Worm (Caenorhabditis elegans) whole organism, late embryonic: ENCODE results near the gene psmd-9.

Experiments used
- C08G9.2 ChIP-seq: sonication (generic microtip); optimal IDR thresholded peaks from 2 replicates; lab custom pipeline; 2016; ENCODE audit warnings: mild to moderate bottlenecking, missing genetic modification characterization, moderate library complexity, missing compliant biosample characterization
- C38D4.7 ChIP-seq: fragments of 200-800 bp; sonication (Bioruptor generic); optimal IDR thresholded peaks from 2 replicates; lab custom pipeline; 2018; ENCODE audit warnings: mild to moderate bottlenecking, missing genetic modification characterization, moderate library complexity, missing compliant biosample characterization
- F13H6.1 ChIP-seq: sonication (generic microtip); optimal IDR thresholded peaks from 2 replicates; lab custom pipeline; 2016; ENCODE audit warnings: missing genetic modification characterization, missing compliant biosample characterization
- K09A11.1 ChIP-seq: sonication (generic microtip); optimal IDR thresholded peaks from 2 replicates; lab custom pipeline; 2017; ENCODE audit warnings: antibody characterized with exemption, mild to moderate bottlenecking, missing genetic modification characterization, missing compliant biosample characterization; ENCODE audit not compliant: insufficient read depth
- T23F11.4 ChIP-seq: fragments of 200-800 bp; sonication (Bioruptor generic); optimal IDR thresholded peaks from 2 replicates; lab custom pipeline; 2018; ENCODE audit warnings: mild to moderate bottlenecking, missing genetic modification characterization, missing compliant biosample characterization
- Y22D7AL.16 ChIP-seq: sonication (generic microtip); optimal IDR thresholded peaks from 2 replicates; lab custom pipeline; 2016; ENCODE audit warnings: missing genetic modification characterization, missing compliant biosample characterization
- ahr-1 ChIP-seq: sonication (generic microtip); optimal IDR thresholded peaks from 2 replicates; lab custom pipeline; 2016; ENCODE audit warnings: missing genetic modification characterization, missing compliant biosample characterization
- ama-1 ChIP-seq: fragments of 150-350 bp; optimal IDR thresholded peaks from 2 replicates; lab custom pipeline; 2014
- ceh-14 ChIP-seq: sonication (generic microtip); optimal IDR thresholded peaks from 2 replicates; lab custom pipeline; 2016; ENCODE audit warnings: missing genotype, missing genetic modification characterization, missing compliant biosample characterization
- ceh-18 ChIP-seq: sonication (generic microtip); optimal IDR thresholded peaks from 2 replicates; lab custom pipeline; 2016; ENCODE audit warnings: missing genetic modification characterization, missing compliant biosample characterization
- ceh-19 ChIP-seq: fragments of 200-800 bp; sonication (Bioruptor generic); optimal IDR thresholded peaks from 2 replicates; lab custom pipeline; 2018; ENCODE audit warnings: mild to moderate bottlenecking, missing genetic modification characterization, missing compliant biosample characterization
- ceh-2 ChIP-seq: sonication (generic microtip); optimal IDR thresholded peaks from 2 replicates; lab custom pipeline; 2016; ENCODE audit warnings: missing genotype, missing genetic modification characterization, missing compliant biosample characterization
- ceh-22 ChIP-seq: sonication (generic microtip); optimal IDR thresholded peaks from 2 replicates; lab custom pipeline; 2017; ENCODE audit warnings: missing biosample characterization, missing genetic modification characterization
- ceh-24 ChIP-seq: sonication (generic microtip); optimal IDR thresholded peaks from 2 replicates; lab custom pipeline; 2016; ENCODE audit warnings: mild to moderate bottlenecking, missing genetic modification characterization, missing compliant biosample characterization
- ceh-31 ChIP-seq: sonication (generic microtip); optimal IDR thresholded peaks from 2 replicates; lab custom pipeline; 2016; ENCODE audit warnings: missing genetic modification characterization, missing compliant biosample characterization
- ceh-45 ChIP-seq: fragments of 200-800 bp; sonication (Bioruptor generic); IDR thresholded peaks from 2 replicates; pipeline ENCODE4 v1.3.6; 2022; ENCODE audit warnings: missing genetic modification reagents, missing genetic modification characterization, missing compliant biosample characterization
- ceh-48 ChIP-seq: sonication (generic microtip); optimal IDR thresholded peaks from 2 replicates; lab custom pipeline; 2016; ENCODE audit warnings: missing genetic modification characterization, inconsistent platforms, missing compliant biosample characterization
- che-1 ChIP-seq: sonication (generic microtip); optimal IDR thresholded peaks from 2 replicates; lab custom pipeline; 2016; ENCODE audit warnings: mild to moderate bottlenecking, missing genetic modification characterization, missing compliant biosample characterization
- dve-1 ChIP-seq: sonication (generic microtip); optimal IDR thresholded peaks from 2 replicates; lab custom pipeline; 2017; ENCODE audit warnings: antibody characterized with exemption, mild to moderate bottlenecking, missing genetic modification characterization, missing compliant biosample characterization
- elt-2 ChIP-seq: sonication (generic microtip); optimal IDR thresholded peaks from 2 replicates; lab custom pipeline; 2016; ENCODE audit warnings: missing genetic modification reagents, missing genetic modification characterization, missing compliant biosample characterization
- elt-4 ChIP-seq: sonication (generic microtip); optimal IDR thresholded peaks from 2 replicates; lab custom pipeline; 2016; ENCODE audit warnings: missing genetic modification characterization, missing compliant biosample characterization
- ets-4 ChIP-seq: sonication (generic microtip); optimal IDR thresholded peaks from 2 replicates; lab custom pipeline; 2016; ENCODE audit warnings: missing genetic modification characterization, missing compliant biosample characterization
- fax-1 ChIP-seq: sonication (generic microtip); optimal IDR thresholded peaks from 2 replicates; lab custom pipeline; 2016; ENCODE audit warnings: missing genotype, missing genetic modification characterization, missing compliant biosample characterization
- fkh-10 ChIP-seq: fragments of 150-350 bp; optimal IDR thresholded peaks from 2 replicates; lab custom pipeline; 2014; ENCODE audit warnings: missing biosample characterization, missing genetic modification reagents, missing genetic modification characterization
- gmeb-2 ChIP-seq: sonication (generic microtip); optimal IDR thresholded peaks from 2 replicates; lab custom pipeline; 2016; ENCODE audit warnings: missing genetic modification characterization, inconsistent platforms, missing compliant biosample characterization
- hlh-13 ChIP-seq: fragments of 200-800 bp; sonication (Bioruptor generic); optimal IDR thresholded peaks from 2 replicates; lab custom pipeline; 2018; ENCODE audit warnings: mild to moderate bottlenecking, missing genetic modification characterization, missing compliant biosample characterization
- hlh-6 ChIP-seq: sonication (generic microtip); optimal IDR thresholded peaks from 2 replicates; lab custom pipeline; 2016; ENCODE audit warnings: missing genotype, missing genetic modification characterization, missing compliant biosample characterization
- lim-6 ChIP-seq: sonication (generic microtip); optimal IDR thresholded peaks from 2 replicates; lab custom pipeline; 2016; ENCODE audit warnings: missing genetic modification characterization, missing compliant biosample characterization
- madf-2 ChIP-seq: sonication (generic microtip); optimal IDR thresholded peaks from 2 replicates; lab custom pipeline; 2017; ENCODE audit warnings: missing genetic modification characterization, missing compliant biosample characterization
- mec-3 ChIP-seq: sonication (generic microtip); optimal IDR thresholded peaks from 2 replicates; lab custom pipeline; 2016; ENCODE audit warnings: borderline replicate concordance, missing genetic modification characterization, missing compliant biosample characterization
- npax-4 ChIP-seq: sonication (generic microtip); optimal IDR thresholded peaks from 2 replicates; lab custom pipeline; 2016; ENCODE audit warnings: missing genetic modification characterization, missing compliant biosample characterization
- odd-2 ChIP-seq: sonication (generic microtip); optimal IDR thresholded peaks from 2 replicates; lab custom pipeline; 2017; ENCODE audit warnings: antibody characterized with exemption, mild to moderate bottlenecking, missing genetic modification characterization, missing compliant biosample characterization
- pag-3 ChIP-seq: sonication (generic microtip); optimal IDR thresholded peaks from 2 replicates; lab custom pipeline; 2016; ENCODE audit warnings: missing compliant biosample characterization, missing genetic modification characterization, borderline replicate concordance
- pat-9 ChIP-seq: fragments of 200-800 bp; sonication (Bioruptor generic); optimal IDR thresholded peaks from 2 replicates; lab custom pipeline; 2018; ENCODE audit warnings: mild to moderate bottlenecking, missing genetic modification characterization, moderate library complexity, missing compliant biosample characterization
- pax-1 ChIP-seq: fragments of 150-350 bp; optimal IDR thresholded peaks from 2 replicates; lab custom pipeline; 2014; ENCODE audit warnings: missing biosample characterization, missing genetic modification characterization
- pqm-1 ChIP-seq: sonication (generic microtip); optimal IDR thresholded peaks from 2 replicates; lab custom pipeline; 2016; ENCODE audit warnings: missing genetic modification characterization, missing compliant biosample characterization
- pros-1 ChIP-seq: fragments of 150-350 bp; optimal IDR thresholded peaks from 2 replicates; lab custom pipeline; 2014; ENCODE audit warnings: missing biosample characterization, missing genetic modification reagents, missing genetic modification characterization
- rnt-1 ChIP-seq: sonication (generic microtip); optimal IDR thresholded peaks from 2 replicates; lab custom pipeline; 2016; ENCODE audit warnings: missing genetic modification characterization, missing compliant biosample characterization
- sdc-2 ChIP-seq: sonication (generic microtip); optimal IDR thresholded peaks from 2 replicates; lab custom pipeline; 2016; ENCODE audit warnings: missing genotype, missing genetic modification characterization, missing compliant biosample characterization
- sox-2 ChIP-seq: fragments of 200-800 bp; sonication (Bioruptor generic); IDR thresholded peaks from 2 replicates; pipeline ENCODE4 v1.3.6; 2022; ENCODE audit warnings: missing genetic modification reagents, missing genetic modification characterization, missing compliant biosample characterization
- syd-9 ChIP-seq: sonication (generic microtip); optimal IDR thresholded peaks from 2 replicates; lab custom pipeline; 2016; ENCODE audit warnings: mild to moderate bottlenecking, missing genetic modification characterization, moderate library complexity, missing compliant biosample characterization
- tbx-2 ChIP-seq: sonication (generic microtip); optimal IDR thresholded peaks from 2 replicates; lab custom pipeline; 2016; ENCODE audit warnings: missing genetic modification characterization, missing compliant biosample characterization
- tbx-7 ChIP-seq: sonication (generic microtip); optimal IDR thresholded peaks from 2 replicates; lab custom pipeline; 2016; ENCODE audit warnings: missing genotype, missing genetic modification characterization, missing compliant biosample characterization
- ttx-3 ChIP-seq: sonication (generic microtip); optimal IDR thresholded peaks from 2 replicates; lab custom pipeline; 2016; ENCODE audit warnings: missing genetic modification reagents, missing genetic modification characterization, missing compliant biosample characterization
- unc-3 ChIP-seq, 2 experiments: fragments of 200-800 bp in 1 of 2; sonication (Bioruptor generic) in 1 of 2; sonication (generic microtip) in 1 of 2; conservative IDR thresholded peaks in 1 of 2; optimal IDR thresholded peaks in 1 of 2; 2 replicates each; pipeline versions ENCODE4 v1.3.6 to Lab custom; 2016 to 2022; ENCODE audit warnings: missing compliant biosample characterization in 2 of 2, missing genetic modification characterization in 2 of 2, missing genetic modification reagents in 1 of 2
- unc-42 ChIP-seq: sonication (generic microtip); optimal IDR thresholded peaks from 2 replicates; lab custom pipeline; 2016; ENCODE audit warnings: missing genotype, missing genetic modification characterization, missing compliant biosample characterization
- unc-55 ChIP-seq: sonication (generic microtip); optimal IDR thresholded peaks from 2 replicates; lab custom pipeline; 2017; ENCODE audit warnings: missing biosample characterization, missing genetic modification reagents, missing genetic modification characterization
- unc-86 ChIP-seq: sonication (generic microtip); optimal IDR thresholded peaks from 2 replicates; lab custom pipeline; 2016; ENCODE audit warnings: missing genetic modification characterization, missing compliant biosample characterization
- zip-5 ChIP-seq: sonication (generic microtip); optimal IDR thresholded peaks from 2 replicates; lab custom pipeline; 2016; ENCODE audit warnings: missing genetic modification characterization, missing compliant biosample characterization

The psmd-9 gene

DNA sequence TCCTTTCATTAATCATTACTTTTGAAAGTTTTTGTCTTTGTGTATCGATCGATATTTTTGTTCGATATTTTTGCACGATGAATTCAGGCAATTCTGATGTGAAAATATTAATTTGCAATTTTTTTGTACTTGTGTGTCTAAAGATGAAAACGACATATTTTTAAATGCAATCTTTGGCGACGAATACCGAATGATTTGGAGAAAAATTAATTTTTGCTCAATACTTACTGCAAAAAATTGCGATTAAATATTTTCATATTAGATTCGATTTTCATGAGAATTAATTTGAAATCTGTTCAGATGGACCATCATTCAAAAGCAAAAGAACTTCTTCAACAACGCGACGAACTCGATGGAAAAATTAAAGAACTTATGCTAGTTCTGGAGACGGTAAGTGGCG is at the start of gene psmd-9:
Gene psmd-9 (plus strand): TSS at position 301 of the 400 bp plus-strand sequence.
- TF ChIP-seq fax-1 (no peak), tbx-2 (no peak), T23F11.4 (GFP tag; lab: Kevin White, UChicago) (no peak), sdc-2 (tag; lab: Kevin White, UChicago) (no peak), C08G9.2 (tag; lab: Kevin White, UChicago) (no peak), unc-55 (GFP tag; lab: Kevin White, UChicago) (no peak), unc-3 (GFP tag; conservative IDR thresholded peaks at IDR 0.05; lab: Robert Waterston, UW) (no peak), unc-3 (tag; optimal IDR thresholded peaks at IDR 0.05; lab: Kevin White, UChicago) (no peak), unc-42 (tag; lab: Kevin White, UChicago) (no peak), ceh-19 (GFP tag; lab: Kevin White, UChicago) (no peak), ceh-24 (tag; lab: Kevin White, UChicago) (no peak), pros-1 (tag; lab: Kevin White, UChicago) (no peak), che-1 (tag; lab: Kevin White, UChicago) (no peak), ceh-18 (no peak), ama-1 (lab: Kevin White, UChicago) (no peak), K09A11.1 (tag; lab: Kevin White, UChicago) (no peak)

ce11 chrII:6853059-6853466 is 48.8 kb upstream of the psmd-9 start:
- TF ChIP-seq unc-86 (peak; percentile 81), ceh-2 (tag; lab: Kevin White, UChicago) (peak; percentile 42), rnt-1 (tag; lab: Kevin White, UChicago) (peak; percentile 65), ceh-31 (tag; lab: Kevin White, UChicago) (peak; percentile 73), sox-2 (GFP tag; lab: Robert Waterston, UW) (peak; percentile 78), unc-3 (GFP tag; conservative IDR thresholded peaks at IDR 0.05; lab: Robert Waterston, UW) (peak; percentile 75), unc-3 (tag; optimal IDR thresholded peaks at IDR 0.05; lab: Kevin White, UChicago) (peak; percentile 62), ceh-14 (peak; percentile 39), che-1 (tag; lab: Kevin White, UChicago) (peak; percentile 75), elt-4 (tag; lab: Kevin White, UChicago) (no peak), ceh-45 (GFP tag; lab: Robert Waterston, UW) (peak; percentile 74), pax-1 (no peak), unc-55 (GFP tag; lab: Kevin White, UChicago) (peak; percentile 14), gmeb-2 (tag; lab: Kevin White, UChicago) (peak; percentile 71), K09A11.1 (tag; lab: Kevin White, UChicago) (peak; percentile 50), pag-3 (tag; lab: Kevin White, UChicago) (no peak), ceh-48 (tag; lab: Kevin White, UChicago) (peak; percentile 60), lim-6 (tag; lab: Kevin White, UChicago) (peak; percentile 37), C38D4.7 (GFP tag; lab: Kevin White, UChicago) (peak; percentile 78), Y22D7AL.16 (peak; percentile 68), zip-5 (tag; lab: Kevin White, UChicago) (peak; percentile 35), pat-9 (tag; lab: Kevin White, UChicago) (peak; percentile 83), F13H6.1 (tag; lab: Kevin White, UChicago) (peak; percentile 69), mec-3 (tag; lab: Kevin White, UChicago) (no peak), hlh-13 (GFP tag; lab: Kevin White, UChicago) (peak; percentile 68), fkh-10 (GFP tag; lab: Kevin White, UChicago) (peak; percentile 66), odd-2 (peak; percentile 49), unc-42 (tag; lab: Kevin White, UChicago) (peak; percentile 41), hlh-6 (tag; lab: Kevin White, UChicago) (peak; percentile 79), ceh-19 (GFP tag; lab: Kevin White, UChicago) (peak; percentile 89), tbx-7 (peak; percentile 62), ttx-3 (peak; percentile 85), tbx-2 (peak; percentile 83), ahr-1 (peak; percentile 66), npax-4 (peak; percentile 40), ama-1 (lab: Kevin White, UChicago) (peak; percentile 41), pqm-1 (tag; lab: Kevin White, UChicago) (no peak), syd-9 (tag; lab: Kevin White, UChicago) (peak; percentile 67), madf-2 (tag; lab: Kevin White, UChicago) (peak; percentile 76), ceh-22 (tag; lab: Kevin White, UChicago) (no peak), ets-4 (tag; lab: Kevin White, UChicago) (peak; percentile 4), elt-2 (tag; lab: Kevin White, UChicago) (peak; percentile 92), C08G9.2 (tag; lab: Kevin White, UChicago) (peak; percentile 66), dve-1 (tag; lab: Kevin White, UChicago) (peak; percentile 64)
